Fruit fly (Drosophila melanogaster): Measurements from ENCODE around the gene Reph.

The Reph gene

DNA sequence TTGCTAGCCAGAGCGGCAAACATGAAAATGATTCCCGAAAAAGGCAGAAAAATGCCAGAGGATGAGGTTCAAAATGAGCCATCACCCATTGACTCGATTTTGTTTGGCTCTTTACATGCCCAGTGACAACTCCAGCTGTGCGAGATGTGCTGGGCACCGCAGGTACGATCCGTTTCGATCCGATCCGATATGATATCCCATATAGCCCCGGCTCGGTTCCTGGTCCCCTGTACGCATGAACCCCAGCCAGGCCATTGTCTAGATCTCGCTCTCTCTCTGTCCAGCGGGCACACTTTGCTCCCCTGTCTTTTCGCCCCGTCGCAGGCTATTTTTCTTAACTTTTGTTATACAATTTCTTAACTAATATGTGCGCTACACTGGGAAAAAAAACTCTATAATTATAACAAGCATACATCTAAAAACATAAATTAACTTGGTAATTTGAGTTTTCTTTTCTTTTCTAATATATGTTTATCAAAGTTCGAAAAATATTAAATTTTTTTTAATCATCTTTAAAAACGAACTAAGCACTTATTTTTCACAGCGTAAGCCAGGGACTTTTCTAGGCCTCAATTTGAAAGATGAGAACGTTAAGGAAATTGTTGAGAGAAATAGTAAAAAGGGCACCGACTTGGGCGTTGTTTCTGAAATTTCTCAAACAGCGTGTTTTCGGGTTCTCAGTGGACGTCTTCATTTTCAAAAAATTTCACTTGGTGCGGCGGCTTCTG, 24.2 kb downstream of the Reph start (continued):
- peak; percentile 46; the same call in 2 of the 3 replicates for TF ChIP-seq ken (GFP tag; IDR thresholded peaks at IDR 0.05)
- TF ChIP-seq z (GFP tag; IDR thresholded peaks at IDR 0.05): no peak
- peak; percentile 85 for TF ChIP-seq twi (tag; optimal IDR thresholded peaks at IDR 0.05)
- no peak for TF ChIP-seq CG9817 (tag; optimal IDR thresholded peaks at IDR 0.05)
- TF ChIP-seq jumu (GFP tag; optimal IDR thresholded peaks at IDR 0.05): peak; percentile 69
- no peak for TF ChIP-seq Hmx (GFP tag; optimal IDR thresholded peaks at IDR 0.05)
- TF ChIP-seq B-H2 (GFP tag; optimal IDR thresholded peaks at IDR 0.05): no peak
- TF ChIP-seq luna (GFP tag; optimal IDR thresholded peaks at IDR 0.05): no peak
- peak; percentile 72 for TF ChIP-seq CG1233 (GFP tag; optimal IDR thresholded peaks at IDR 0.05)
- TF ChIP-seq CG4707 (GFP tag; optimal IDR thresholded peaks at IDR 0.05): no peak
- TF ChIP-seq Atf3 (GFP tag; optimal IDR thresholded peaks at IDR 0.05): peak; percentile 2
- TF ChIP-seq Hr3 (GFP tag; optimal IDR thresholded peaks at IDR 0.05): peak; percentile 60
- peak; percentile 71 for TF ChIP-seq Nf-YB (GFP tag; optimal IDR thresholded peaks at IDR 0.05)
- peak; percentile 48 for TF ChIP-seq lilli (GFP tag; optimal IDR thresholded peaks at IDR 0.05)
- no peak for TF ChIP-seq CG16779 (GFP tag; IDR thresholded peaks at IDR 0.05)
- TF ChIP-seq CG15601 (tag; optimal IDR thresholded peaks at IDR 0.05): peak; percentile 77
- TF ChIP-seq CG10565 (GFP tag; optimal IDR thresholded peaks at IDR 0.05): no peak
- no peak for TF ChIP-seq Poxn (GFP tag; IDR thresholded peaks at IDR 0.05)
- TF ChIP-seq bcd (GFP tag; optimal IDR thresholded peaks at IDR 0.05): peak; percentile 41
- TF ChIP-seq dmrt99B (tag; optimal IDR thresholded peaks at IDR 0.05): peak; percentile 45
- peak; percentile 72 for TF ChIP-seq sens-2 (GFP tag; IDR thresholded peaks at IDR 0.05)
- TF ChIP-seq MESR4 (GFP tag; optimal IDR thresholded peaks at IDR 0.05): no peak
- TF ChIP-seq CG17186 (GFP tag; optimal IDR thresholded peaks at IDR 0.05): no peak
- TF ChIP-seq ewg (GFP tag; optimal IDR thresholded peaks at IDR 0.05): peak; percentile 38
- TF ChIP-seq ems (GFP tag; optimal IDR thresholded peaks at IDR 0.05): no peak
- TF ChIP-seq CG33557 (GFP tag; optimal IDR thresholded peaks at IDR 0.05): peak; percentile 98
- TF ChIP-seq lmd (GFP tag; IDR thresholded peaks at IDR 0.05): peak; percentile 48; the same call in 1 of the 2 replicates
- TF ChIP-seq CG12219 (GFP tag; optimal IDR thresholded peaks at IDR 0.05): no peak
- TF ChIP-seq vfl (GFP tag; optimal IDR thresholded peaks at IDR 0.05): no peak
- no peak for TF ChIP-seq Hr78 (GFP tag; optimal IDR thresholded peaks at IDR 0.05)
- no peak for TF ChIP-seq CG9215 (GFP tag; IDR thresholded peaks at IDR 0.05)
- peak; percentile 57 for TF ChIP-seq Neu2 (GFP tag; optimal IDR thresholded peaks at IDR 0.05; ENCODE audit: borderline replicate concordance)
- TF ChIP-seq pnt (GFP tag; optimal IDR thresholded peaks at IDR 0.05): peak; percentile 63
- TF ChIP-seq CG16813 (GFP tag; IDR thresholded peaks at IDR 0.05; ENCODE audit: partially characterized antibody): no peak
- TF ChIP-seq run (tag; optimal IDR thresholded peaks at IDR 0.05): no peak
- TF ChIP-seq CG2712 (tag; optimal IDR thresholded peaks at IDR 0.05): peak; percentile 96
- peak; percentile 4 for TF ChIP-seq hth (optimal IDR thresholded peaks at IDR 0.05)
- no peak for TF ChIP-seq CG34376 (GFP tag; optimal IDR thresholded peaks at IDR 0.05)
- peak in 1 of 3 experiments; percentile 87 for TF ChIP-seq Stat92E (GFP tag; optimal IDR thresholded peaks at IDR 0.05)
- TF ChIP-seq odd (GFP tag; optimal IDR thresholded peaks at IDR 0.05): peak; percentile 9
- no peak for TF ChIP-seq Dfd (GFP tag; optimal IDR thresholded peaks at IDR 0.05)
- peak; percentile 60 for TF ChIP-seq CG6813 (GFP tag; optimal IDR thresholded peaks at IDR 0.05)
- no peak for TF ChIP-seq lov (optimal IDR thresholded peaks at IDR 0.05)
- no peak for TF ChIP-seq lov (GFP tag; IDR thresholded peaks at IDR 0.05)
- peak; percentile 22 for TF ChIP-seq Dad (GFP tag; optimal IDR thresholded peaks at IDR 0.05)
- no peak for TF ChIP-seq ttk (GFP tag; IDR thresholded peaks at IDR 0.05)
- TF ChIP-seq Lpt (GFP tag; optimal IDR thresholded peaks at IDR 0.05): no peak
- TF ChIP-seq CG15011 (GFP tag; optimal IDR thresholded peaks at IDR 0.05): peak; percentile 42
- peak; percentile 98 for TF ChIP-seq zf30C (GFP tag; optimal IDR thresholded peaks at IDR 0.05)
- peak; percentile 67 for TF ChIP-seq Camta (GFP tag; optimal IDR thresholded peaks at IDR 0.05)
